Worm (Caenorhabditis elegans) whole organism, mixed stage, embryonic: Measurements from ENCODE around the gene F41E6.12.

ENCODE experiments used
- bed-3 ChIP-seq: fragments of 200-800 bp; sonication (Bioruptor generic); optimal IDR thresholded peaks from 3 replicates; lab custom pipeline; 2018; ENCODE audit warnings: mild to moderate bottlenecking, missing genetic modification characterization, moderate library complexity, missing compliant biosample characterization
- blmp-1 ChIP-seq: fragments of 150-350 bp; optimal IDR thresholded peaks from 2 replicates; lab custom pipeline; 2014; ENCODE audit warnings: missing biosample characterization, missing genetic modification characterization
- ceh-39 ChIP-seq: fragments of 150-350 bp; optimal IDR thresholded peaks from 2 replicates; lab custom pipeline; 2014; ENCODE audit warnings: missing biosample characterization, missing genetic modification characterization
- ceh-83 ChIP-seq: fragments of 200-800 bp; sonication (Bioruptor generic); optimal IDR thresholded peaks from 2 replicates; lab custom pipeline; 2018; ENCODE audit warnings: mild to moderate bottlenecking, missing genetic modification characterization, missing compliant biosample characterization
- cnd-1 ChIP-seq: fragments of 200-800 bp; sonication (Bioruptor generic); optimal IDR thresholded peaks from 2 replicates; lab custom pipeline; 2018; ENCODE audit warnings: mild to moderate bottlenecking, missing genetic modification characterization, missing compliant biosample characterization
- drap-1 ChIP-seq: fragments of 200-800 bp; sonication (Bioruptor generic); optimal IDR thresholded peaks from 3 replicates; lab custom pipeline; 2018; ENCODE audit warnings: mild to moderate bottlenecking, missing genetic modification characterization, missing compliant biosample characterization
- elt-1 ChIP-seq: sonication (generic microtip); optimal IDR thresholded peaks from 2 replicates; lab custom pipeline; 2017; ENCODE audit warnings: missing genetic modification characterization, mild to moderate bottlenecking, missing compliant biosample characterization, antibody characterized with exemption, moderate library complexity, borderline replicate concordance; ENCODE audit not compliant: insufficient read depth
- elt-3 ChIP-seq: fragments of 150-350 bp; optimal IDR thresholded peaks from 2 replicates; lab custom pipeline; 2014; ENCODE audit warnings: missing biosample characterization, missing genetic modification characterization
- flh-1 ChIP-seq: fragments of 200-800 bp; sonication (Bioruptor generic); optimal IDR thresholded peaks from 2 replicates; lab custom pipeline; 2018; ENCODE audit warnings: mild to moderate bottlenecking, missing genetic modification characterization, moderate library complexity, missing compliant biosample characterization
- ham-2 ChIP-seq: fragments of 200-800 bp; sonication (Bioruptor generic); optimal IDR thresholded peaks from 2 replicates; lab custom pipeline; 2018; ENCODE audit warnings: mild to moderate bottlenecking, missing genetic modification characterization, missing compliant biosample characterization
- hlh-1 ChIP-seq: fragments of 150-350 bp; optimal IDR thresholded peaks from 2 replicates; lab custom pipeline; 2014; ENCODE audit warnings: missing biosample characterization, missing genetic modification reagents, missing genetic modification characterization
- lin-13 ChIP-seq: fragments of 150-350 bp; optimal IDR thresholded peaks from 2 replicates; lab custom pipeline; 2014; ENCODE audit warnings: missing biosample characterization, missing genetic modification characterization
- lin-32 ChIP-seq: fragments of 200-800 bp; sonication (Bioruptor generic); optimal IDR thresholded peaks from 2 replicates; lab custom pipeline; 2018; ENCODE audit warnings: mild to moderate bottlenecking, missing genetic modification characterization, missing compliant biosample characterization
- lsy-2 ChIP-seq: fragments of 150-350 bp; optimal IDR thresholded peaks from 2 replicates; lab custom pipeline; 2014; ENCODE audit warnings: missing biosample characterization, missing genetic modification characterization
- mab-5 ChIP-seq: fragments of 150-350 bp; optimal IDR thresholded peaks from 2 replicates; lab custom pipeline; 2014; ENCODE audit warnings: missing biosample characterization, missing genetic modification characterization
- mep-1 ChIP-seq: fragments of 150-350 bp; optimal IDR thresholded peaks from 2 replicates; lab custom pipeline; 2017; ENCODE audit warnings: missing biosample characterization, missing genetic modification reagents, missing genetic modification characterization, inconsistent platforms
- nhr-12 ChIP-seq: fragments of 150-350 bp; optimal IDR thresholded peaks from 2 replicates; lab custom pipeline; 2014; ENCODE audit warnings: missing biosample characterization, missing genetic modification characterization
- nhr-2 ChIP-seq: fragments of 150-350 bp; optimal IDR thresholded peaks from 2 replicates; lab custom pipeline; 2014; ENCODE audit warnings: missing biosample characterization, missing genetic modification characterization
- nhr-237 ChIP-seq: fragments of 150-350 bp; optimal IDR thresholded peaks from 2 replicates; lab custom pipeline; 2014; ENCODE audit warnings: missing biosample characterization, missing genetic modification characterization
- nhr-28 ChIP-seq: fragments of 150-350 bp; optimal IDR thresholded peaks from 2 replicates; lab custom pipeline; 2014; ENCODE audit warnings: missing biosample characterization, missing genetic modification characterization
- nhr-76 ChIP-seq: sonication (generic microtip); optimal IDR thresholded peaks from 2 replicates; lab custom pipeline; 2017; ENCODE audit warnings: missing biosample characterization, missing genetic modification characterization
- pha-4 ChIP-seq: fragments of 150-350 bp; optimal IDR thresholded peaks from 2 replicates; lab custom pipeline; 2018; ENCODE audit warnings: missing biosample characterization, missing genetic modification reagents, missing genetic modification characterization
- sptf-1 ChIP-seq: sonication (generic microtip); optimal IDR thresholded peaks from 2 replicates; lab custom pipeline; 2017; ENCODE audit warnings: mild to moderate bottlenecking, missing genetic modification characterization, moderate library complexity, missing compliant biosample characterization
- unc-120 ChIP-seq: sonication (generic microtip); optimal IDR thresholded peaks from 2 replicates; lab custom pipeline; 2017; ENCODE audit warnings: missing genetic modification characterization, missing compliant biosample characterization; ENCODE audit not compliant: poor library complexity, severe bottlenecking
- unc-39 ChIP-seq: fragments of 150-350 bp; optimal IDR thresholded peaks from 2 replicates; lab custom pipeline; 2014; ENCODE audit warnings: missing biosample characterization, missing genetic modification characterization
- unc-62 ChIP-seq: fragments of 150-350 bp; optimal IDR thresholded peaks from 2 replicates; lab custom pipeline; 2014; ENCODE audit warnings: missing biosample characterization, missing genetic modification reagents, missing genetic modification characterization
- zip-8 ChIP-seq: fragments of 150-350 bp; optimal IDR thresholded peaks from 2 replicates; lab custom pipeline; 2014; ENCODE audit warnings: missing biosample characterization, missing genetic modification characterization

Gene F41E6.12

ce11 chrV:8665765-8666164, 36.8 kb upstream of the F41E6.12 start, which contains the start of gene ZC190.4:
Gene ZC190.4 (plus strand): TSS chrV:8666065.
- TF ChIP-seq lin-32 (no peak), nhr-76 (no peak), pha-4 (tag; lab: Kevin White, UChicago) (no peak), ceh-39 (tag; lab: Kevin White, UChicago) (no peak), ham-2 (GFP tag; lab: Kevin White, UChicago) (no peak), hlh-1 (tag; lab: Kevin White, UChicago) (no peak), nhr-2 (no peak), bed-3 (GFP tag; lab: Kevin White, UChicago) (no peak), unc-39 (tag; lab: Kevin White, UChicago) (no peak), nhr-12 (tag; lab: Kevin White, UChicago) (no peak), zip-8 (tag; lab: Kevin White, UChicago) (no peak)

- no peak for TF ChIP-seq ceh-83 (GFP tag; lab: Kevin White, UChicago)
- no peak for TF ChIP-seq unc-39 (tag; lab: Kevin White, UChicago)
- TF ChIP-seq nhr-76, result no peak
- TF ChIP-seq blmp-1 (tag; lab: Kevin White, UChicago), result no peak
- no peak for TF ChIP-seq lsy-2 (tag; lab: Kevin White, UChicago)
- no peak for TF ChIP-seq elt-3 (tag; lab: Kevin White, UChicago)
- no peak for TF ChIP-seq zip-8 (tag; lab: Kevin White, UChicago)
- no peak for TF ChIP-seq drap-1 (GFP tag; lab: Kevin White, UChicago)
- no peak for TF ChIP-seq hlh-1 (tag; lab: Kevin White, UChicago)
- TF ChIP-seq sptf-1 (tag; lab: Kevin White, UChicago), result no peak
- TF ChIP-seq nhr-237, result no peak
- TF ChIP-seq flh-1, result no peak
- no peak for TF ChIP-seq nhr-12 (tag; lab: Kevin White, UChicago)
- TF ChIP-seq lin-32, result no peak
Measured at ce11 chrV:8663023-8663422, 34.1 kb upstream of the F41E6.12 start.

DNA sequence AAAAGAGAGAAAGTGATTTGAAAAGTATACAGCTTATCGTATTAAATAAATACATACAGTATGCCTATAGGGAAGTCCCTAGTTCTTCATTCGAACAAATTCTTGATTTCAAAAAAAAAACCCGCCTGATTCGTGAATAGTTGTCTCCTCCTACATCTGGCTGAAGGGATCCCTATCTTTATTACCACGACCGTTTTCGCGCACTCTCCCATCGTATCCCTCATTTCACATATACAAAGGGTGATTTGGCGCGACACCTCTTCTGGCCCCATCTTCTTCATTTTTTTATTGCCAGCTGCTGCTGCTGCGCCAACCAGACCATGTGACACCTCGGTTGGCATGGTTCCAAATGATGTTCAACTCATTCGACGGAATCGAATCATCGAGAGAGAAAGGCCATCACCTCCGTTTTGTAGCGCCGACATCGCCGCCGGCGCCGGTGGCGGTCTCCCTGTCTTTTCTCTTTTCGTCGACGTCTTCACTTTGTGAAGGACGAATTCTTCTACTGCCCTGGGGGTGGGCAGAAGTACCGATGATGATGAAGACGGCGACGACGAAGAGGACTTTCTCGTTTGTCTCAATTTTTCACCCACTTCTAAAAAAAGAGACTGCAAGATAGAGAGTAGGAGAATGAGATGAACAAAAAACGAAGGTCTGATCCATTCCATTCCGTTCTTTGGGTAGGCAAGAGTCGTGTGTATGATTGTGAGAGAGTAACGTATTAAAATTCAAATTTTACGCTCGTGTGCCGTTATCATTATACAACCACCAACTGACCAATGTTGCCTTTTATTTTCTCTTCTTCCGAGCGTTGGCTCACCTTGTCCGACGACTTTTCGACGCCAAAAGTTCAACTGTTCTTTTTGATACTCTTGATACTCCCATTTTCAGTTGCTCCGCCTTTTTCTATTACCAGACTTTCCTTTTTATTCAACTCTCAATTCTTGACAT, 33.4 kb upstream of the F41E6.12 start:
- TF ChIP-seq unc-120 (no peak), nhr-28 (tag; lab: Kevin White, UChicago) (no peak), mep-1 (no peak), lin-13 (tag; lab: Kevin White, UChicago) (no peak), lin-32 (no peak), cnd-1 (tag; lab: Kevin White, UChicago) (no peak)

DNA sequence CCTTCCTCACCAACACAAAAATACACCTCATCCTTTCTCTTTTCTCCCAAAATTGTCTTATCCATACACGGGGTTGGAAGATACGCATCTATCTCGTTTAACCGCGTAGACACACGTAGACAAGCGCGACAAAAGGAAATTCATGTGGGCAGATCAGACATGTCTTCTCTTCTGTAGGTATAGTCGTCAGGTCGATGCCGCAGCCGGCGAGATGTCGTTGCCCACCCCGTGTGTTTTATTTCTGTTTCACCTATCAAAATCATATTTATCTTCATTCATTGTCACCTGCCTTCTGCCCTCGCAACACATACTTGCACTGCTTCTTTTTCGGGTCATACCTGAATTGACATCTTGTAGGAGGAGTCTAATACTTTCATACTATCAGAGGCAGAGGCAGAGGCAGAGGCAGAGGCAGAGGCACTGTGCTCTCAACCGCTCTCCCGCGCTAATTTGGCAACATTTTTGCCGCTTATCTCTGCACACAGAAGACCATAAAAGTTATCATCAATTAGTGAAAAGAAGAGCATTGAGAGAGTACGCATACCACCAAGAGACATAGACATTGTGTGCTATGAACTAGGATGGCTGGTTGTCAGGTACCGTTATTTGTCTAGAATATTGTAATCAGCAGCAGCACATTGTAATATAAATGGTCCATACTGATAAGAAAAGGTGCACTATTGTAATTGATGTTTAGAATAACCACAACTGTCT, 32.5 kb upstream of the F41E6.12 start:
- TF ChIP-seq elt-1 (tag; lab: Kevin White, UChicago), result peak; percentile 60
- no peak for TF ChIP-seq mab-5

DNA sequence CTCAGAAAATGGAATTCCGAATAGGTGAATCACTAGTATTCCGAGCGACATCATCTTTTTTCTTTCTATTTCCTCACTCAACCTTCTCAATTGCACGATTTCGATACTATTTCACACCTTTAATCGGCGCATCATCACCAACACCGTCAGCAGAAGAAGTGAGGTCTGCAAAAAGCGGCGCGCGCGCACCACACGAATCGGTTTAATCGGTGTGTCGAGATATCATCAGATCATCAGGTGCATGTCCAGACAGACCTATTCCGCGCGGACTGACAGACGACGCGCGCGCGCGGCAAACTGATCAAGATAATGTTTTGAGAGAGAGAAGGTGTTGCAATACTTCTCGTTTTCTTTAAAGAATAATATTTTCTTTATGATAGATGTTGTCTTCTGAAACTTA, 31.5 kb upstream of the F41E6.12 start:
- TF ChIP-seq ham-2 (GFP tag; lab: Kevin White, UChicago), result peak; percentile 59
- TF ChIP-seq mep-1, result no peak
- TF ChIP-seq unc-62, result peak; percentile 32
- peak; percentile 96 for TF ChIP-seq elt-1 (tag; lab: Kevin White, UChicago)
